Worm (Caenorhabditis elegans) whole organism, L2 larva: ENCODE measurements around the gene F10G7.12.

Experiments used
- C34F6.9 ChIP-seq: fragments of 150-350 bp; optimal IDR thresholded peaks from 2 replicates; lab custom pipeline; 2014; ENCODE audit warnings: missing biosample characterization, missing genetic modification characterization
- F13H6.1 ChIP-seq: sonication (generic microtip); optimal IDR thresholded peaks from 2 replicates; lab custom pipeline; 2016; ENCODE audit warnings: missing genetic modification characterization, missing compliant biosample characterization
- R02D3.7 ChIP-seq: fragments of 150-350 bp; optimal IDR thresholded peaks from 2 replicates; lab custom pipeline; 2014; ENCODE audit warnings: missing biosample characterization, missing genetic modification characterization
- Y55F3AM.14 ChIP-seq: fragments of 200-800 bp; sonication (Bioruptor generic); optimal IDR thresholded peaks from 2 replicates; lab custom pipeline; 2018; ENCODE audit warnings: mild to moderate bottlenecking, missing genetic modification characterization, missing compliant biosample characterization
- ZK546.5 ChIP-seq: sonication (generic microtip); optimal IDR thresholded peaks from 2 replicates; lab custom pipeline; 2017; ENCODE audit warnings: missing biosample characterization, missing genetic modification characterization
- alr-1 ChIP-seq: fragments of 150-350 bp; optimal IDR thresholded peaks from 2 replicates; lab custom pipeline; 2014; ENCODE audit warnings: missing biosample characterization, missing genetic modification characterization
- aly-2 ChIP-seq: fragments of 150-350 bp; optimal IDR thresholded peaks from 2 replicates; lab custom pipeline; 2014; ENCODE audit warnings: missing biosample characterization, missing genetic modification characterization
- ama-1 ChIP-seq: fragments of 150-350 bp; optimal IDR thresholded peaks from 2 replicates; lab custom pipeline; 2018; ENCODE audit warnings: inconsistent platforms
- blmp-1 ChIP-seq: sonication (generic microtip); optimal IDR thresholded peaks from 2 replicates; lab custom pipeline; 2017; ENCODE audit warnings: missing genetic modification characterization, mild to moderate bottlenecking, missing compliant biosample characterization, antibody characterized with exemption, moderate library complexity; ENCODE audit not compliant: insufficient read depth
- ceh-16 ChIP-seq: fragments of 150-350 bp; optimal IDR thresholded peaks from 2 replicates; lab custom pipeline; 2014; ENCODE audit warnings: missing biosample characterization, missing genetic modification characterization
- ceh-82 ChIP-seq: fragments of 150-350 bp; optimal IDR thresholded peaks from 2 replicates; lab custom pipeline; 2014; ENCODE audit warnings: missing biosample characterization, missing genetic modification characterization
- crh-2 ChIP-seq: sonication (generic microtip); optimal IDR thresholded peaks from 2 replicates; lab custom pipeline; 2017; ENCODE audit warnings: missing biosample characterization, missing genetic modification characterization
- dmd-4 ChIP-seq: sonication (generic microtip); optimal IDR thresholded peaks from 2 replicates; lab custom pipeline; 2017; ENCODE audit warnings: missing biosample characterization, missing genetic modification characterization
- egl-27 ChIP-seq: sonication (generic microtip); optimal IDR thresholded peaks from 3 replicates; lab custom pipeline; 2017; ENCODE audit warnings: missing biosample characterization, missing genetic modification reagents, missing genetic modification characterization
- elt-1 ChIP-seq: fragments of 150-350 bp; optimal IDR thresholded peaks from 2 replicates; lab custom pipeline; 2014; ENCODE audit warnings: missing biosample characterization, missing genetic modification characterization
- elt-3 ChIP-seq: sonication (generic microtip); optimal IDR thresholded peaks from 2 replicates; lab custom pipeline; 2017; ENCODE audit warnings: missing biosample characterization, missing genetic modification characterization
- fos-1 ChIP-seq: fragments of 150-350 bp; optimal IDR thresholded peaks from 2 replicates; lab custom pipeline; 2014; ENCODE audit warnings: missing biosample characterization, missing genetic modification characterization
- gmeb-1 ChIP-seq: fragments of 150-350 bp; optimal IDR thresholded peaks from 2 replicates; lab custom pipeline; 2014; ENCODE audit warnings: missing biosample characterization, missing genetic modification characterization
- lin-11 ChIP-seq: fragments of 150-350 bp; sonication (generic microtip); optimal IDR thresholded peaks from 2 replicates; lab custom pipeline; 2014; ENCODE audit warnings: missing biosample characterization, missing genetic modification characterization, inconsistent platforms, mixed read lengths
- lin-13 ChIP-seq: fragments of 150-350 bp; optimal IDR thresholded peaks from 2 replicates; lab custom pipeline; 2014; ENCODE audit warnings: missing biosample characterization, missing genetic modification reagents, missing genetic modification characterization
- lin-39 ChIP-seq: fragments of 150-350 bp; optimal IDR thresholded peaks from 2 replicates; lab custom pipeline; 2014; ENCODE audit warnings: missing biosample characterization, missing genetic modification reagents, missing genetic modification characterization
- lsy-2 ChIP-seq, 2 experiments: fragments of 150-350 bp in 1 of 2; sonication (generic microtip) in 1 of 2; optimal IDR thresholded peaks; 2 replicates each; lab custom pipeline; 2014 to 2017; ENCODE audit warnings: missing biosample characterization in 2 of 2, missing genetic modification characterization in 2 of 2
- mab-5 ChIP-seq: fragments of 150-350 bp; optimal IDR thresholded peaks from 2 replicates; lab custom pipeline; 2014; ENCODE audit warnings: missing biosample characterization, missing genetic modification characterization
- mbf-1 ChIP-seq: sonication (generic microtip); optimal IDR thresholded peaks from 2 replicates; lab custom pipeline; 2017; ENCODE audit warnings: missing biosample characterization, missing genetic modification characterization
- mdl-1 ChIP-seq, 2 experiments: fragments of 150-350 bp in 1 of 2; sonication (generic microtip) in 1 of 2; optimal IDR thresholded peaks; 2 replicates each; lab custom pipeline; 2017; ENCODE audit warnings: missing biosample characterization in 2 of 2, missing genetic modification characterization in 2 of 2
- nhr-10 ChIP-seq: sonication (generic microtip); optimal IDR thresholded peaks from 2 replicates; lab custom pipeline; 2017; ENCODE audit warnings: missing biosample characterization, missing genetic modification characterization
- nhr-11 ChIP-seq: fragments of 150-350 bp; optimal IDR thresholded peaks from 2 replicates; lab custom pipeline; 2014; ENCODE audit warnings: missing biosample characterization, missing genetic modification characterization
- nhr-12 ChIP-seq: fragments of 150-350 bp; optimal IDR thresholded peaks from 2 replicates; lab custom pipeline; 2014; ENCODE audit warnings: missing biosample characterization, missing genetic modification characterization
- nhr-129 ChIP-seq: fragments of 150-350 bp; optimal IDR thresholded peaks from 2 replicates; lab custom pipeline; 2014; ENCODE audit warnings: missing biosample characterization, missing genetic modification characterization
- nhr-21 ChIP-seq: fragments of 150-350 bp; optimal IDR thresholded peaks from 2 replicates; lab custom pipeline; 2014; ENCODE audit warnings: missing biosample characterization, missing genetic modification characterization
- nhr-23 ChIP-seq: fragments of 150-350 bp; optimal IDR thresholded peaks from 2 replicates; lab custom pipeline; 2014; ENCODE audit warnings: missing biosample characterization, missing genetic modification reagents, missing genetic modification characterization
- nhr-237 ChIP-seq: fragments of 150-350 bp; optimal IDR thresholded peaks from 2 replicates; lab custom pipeline; 2014; ENCODE audit warnings: missing biosample characterization, missing genetic modification characterization
- nhr-25 ChIP-seq: fragments of 150-350 bp; sonication (generic microtip); optimal IDR thresholded peaks from 3 replicates; lab custom pipeline; 2014; ENCODE audit warnings: missing biosample characterization, missing genetic modification characterization
- nhr-6 ChIP-seq: fragments of 150-350 bp; optimal IDR thresholded peaks from 2 replicates; lab custom pipeline; 2014; ENCODE audit warnings: missing biosample characterization, missing genetic modification characterization
- nhr-77 ChIP-seq: fragments of 150-350 bp; optimal IDR thresholded peaks from 2 replicates; lab custom pipeline; 2014; ENCODE audit warnings: missing biosample characterization, missing genetic modification characterization
- peb-1 ChIP-seq: fragments of 150-350 bp; optimal IDR thresholded peaks from 2 replicates; lab custom pipeline; 2014; ENCODE audit warnings: missing biosample characterization, missing genetic modification characterization
- sem-4 ChIP-seq: fragments of 150-350 bp; optimal IDR thresholded peaks from 2 replicates; lab custom pipeline; 2014; ENCODE audit warnings: missing biosample characterization, missing genetic modification reagents, missing genetic modification characterization
- skn-1 ChIP-seq: sonication (generic microtip); optimal IDR thresholded peaks from 2 replicates; lab custom pipeline; 2017; ENCODE audit warnings: missing biosample characterization, missing genetic modification characterization
- sma-3 ChIP-seq: sonication (generic microtip); optimal IDR thresholded peaks from 2 replicates; lab custom pipeline; 2016; ENCODE audit warnings: missing genetic modification reagents, missing genetic modification characterization, missing compliant biosample characterization
- sma-9 ChIP-seq, 2 experiments: fragments of 150-350 bp in 1 of 2; sonication (generic microtip) in 1 of 2; optimal IDR thresholded peaks; 2 replicates each; lab custom pipeline; 2014 to 2016; ENCODE audit warnings: missing genetic modification characterization in 2 of 2, mild to moderate bottlenecking in 1 of 2, missing biosample characterization in 1 of 2, missing compliant biosample characterization in 1 of 2, missing genetic modification reagents in 1 of 2, moderate library complexity in 1 of 2
- snpc-4 ChIP-seq: fragments of 150-350 bp; optimal IDR thresholded peaks from 2 replicates; lab custom pipeline; 2014; ENCODE audit warnings: missing biosample characterization, missing genetic modification characterization
- unc-39 ChIP-seq: fragments of 150-350 bp; optimal IDR thresholded peaks from 2 replicates; lab custom pipeline; 2014; ENCODE audit warnings: missing biosample characterization, missing genetic modification characterization
- unc-55 ChIP-seq: fragments of 150-350 bp; sonication (generic microtip); optimal IDR thresholded peaks from 3 replicates; lab custom pipeline; 2014; ENCODE audit warnings: missing biosample characterization, missing genetic modification reagents, missing genetic modification characterization
- unc-62 ChIP-seq: fragments of 150-350 bp; optimal IDR thresholded peaks from 2 replicates; lab custom pipeline; 2014; ENCODE audit warnings: missing biosample characterization, missing genetic modification reagents, missing genetic modification characterization
- zag-1 ChIP-seq: fragments of 150-350 bp; optimal IDR thresholded peaks from 2 replicates; lab custom pipeline; 2014; ENCODE audit warnings: missing biosample characterization, missing genetic modification characterization
- ztf-1 ChIP-seq: fragments of 200-800 bp; sonication (Bioruptor generic); conservative IDR thresholded peaks from 2 replicates; pipeline ENCODE4 v1.3.6; 2022; ENCODE audit warnings: missing genetic modification characterization, missing compliant biosample characterization
- ztf-11 ChIP-seq: sonication (generic microtip); optimal IDR thresholded peaks from 2 replicates; lab custom pipeline; 2017; ENCODE audit warnings: missing biosample characterization, missing genetic modification characterization
- ztf-4 ChIP-seq: fragments of 150-350 bp; optimal IDR thresholded peaks from 2 replicates; lab custom pipeline; 2014; ENCODE audit warnings: missing biosample characterization, missing genetic modification characterization

F10G7.12 gene

ce11 chrII:4667572-4667971, 22.0 kb upstream of the F10G7.12 start, which contains the start of gene fut-5:
Gene fut-5, minus strand, starts transcription at chrII:4667672.
- TF ChIP-seq gmeb-1 (tag; lab: Kevin White, UChicago) (no peak), nhr-129 (tag; lab: Kevin White, UChicago) (no peak), lin-13 (GFP tag; lab: Kevin White, UChicago) (no peak)

- TF ChIP-seq nhr-21 (tag; lab: Kevin White, UChicago) (no peak), peb-1 (tag; lab: Kevin White, UChicago) (no peak), ama-1 (lab: Kevin White, UChicago) (no peak), elt-1 (no peak), fos-1 (no peak)
These were observed 17.9 kb upstream of the F10G7.12 start, which contains the start of gene T05A7.6 for ce11 chrII:4671692-4672091. Gene T05A7.6, minus strand, starts transcription at chrII:4671792.

DNA sequence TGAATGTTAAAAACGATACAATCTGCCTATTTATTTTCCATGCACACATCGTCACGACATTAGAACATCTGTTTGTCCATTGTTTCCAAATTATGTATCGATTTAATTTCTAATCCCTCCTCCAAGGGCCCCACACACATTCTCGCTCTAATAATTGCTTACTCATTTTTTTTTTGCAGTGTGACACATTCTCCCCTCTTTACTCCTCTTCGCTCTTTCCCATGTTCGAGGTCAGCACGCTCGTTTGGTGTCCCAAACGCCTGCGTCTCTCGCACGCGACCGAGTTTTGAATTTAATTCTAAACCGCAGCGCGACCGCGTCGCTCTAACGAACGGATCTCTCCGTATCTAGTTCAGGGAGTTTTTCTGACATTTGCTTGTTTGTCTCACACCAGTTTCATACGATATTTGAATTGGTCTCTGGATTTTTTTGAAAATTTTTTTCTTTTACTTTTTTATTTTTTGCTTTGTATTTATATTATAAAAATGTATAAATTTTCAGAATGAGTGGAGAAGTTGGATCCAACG, 16.9 kb upstream of the F10G7.12 start, which contains the start of the genes clec-140 and hmg-11:
Gene clec-140, plus strand, starts transcription at position 477 of the 527 bp plus-strand sequence.
Gene hmg-11, plus strand, starts transcription at position 502 of the 527 bp plus-strand sequence.
- peak; percentile 80 for TF ChIP-seq C34F6.9
- no peak for TF ChIP-seq sem-4
- TF ChIP-seq nhr-237 (tag; lab: Kevin White, UChicago) = no peak
- TF ChIP-seq nhr-129 (tag; lab: Kevin White, UChicago) = peak; percentile 68
- peak; percentile 94 for TF ChIP-seq fos-1
- TF ChIP-seq nhr-10 (tag; lab: Kevin White, UChicago) = no peak
- peak; percentile 26 for TF ChIP-seq egl-27 (tag; lab: Kevin White, UChicago)
- no peak for TF ChIP-seq nhr-23
- no peak for TF ChIP-seq lin-13 (GFP tag; lab: Kevin White, UChicago)
- TF ChIP-seq nhr-25 = no peak
- no peak for TF ChIP-seq ztf-11 (tag; lab: Kevin White, UChicago)
- no peak for TF ChIP-seq aly-2 (tag; lab: Kevin White, UChicago)
- TF ChIP-seq elt-1 = no peak
- no peak for TF ChIP-seq ZK546.5 (tag; lab: Kevin White, UChicago)
- no peak for TF ChIP-seq alr-1 (tag; lab: Kevin White, UChicago)
- no peak for TF ChIP-seq unc-62
- TF ChIP-seq blmp-1 (tag; lab: Kevin White, UChicago) = no peak
- TF ChIP-seq skn-1 (tag; lab: Kevin White, UChicago) = no peak
- TF ChIP-seq peb-1 (tag; lab: Kevin White, UChicago) = no peak
- TF ChIP-seq F13H6.1 (tag; lab: Kevin White, UChicago) = no peak
- no peak for TF ChIP-seq ceh-82 (tag; lab: Kevin White, UChicago)
- TF ChIP-seq nhr-11 = no peak
- TF ChIP-seq mbf-1 (tag; lab: Kevin White, UChicago) = no peak
- TF ChIP-seq nhr-77 (tag; lab: Kevin White, UChicago) = no peak
- TF ChIP-seq snpc-4 (tag; lab: Kevin White, UChicago) = peak; percentile 11
- TF ChIP-seq mdl-1 (tag; optimal IDR thresholded peaks at IDR 0.05; lab: Kevin White, UChicago) = peak; percentile 50 to 60
- peak; percentile 42 for TF ChIP-seq zag-1 (tag; lab: Kevin White, UChicago)
- no peak for TF ChIP-seq ceh-16 (tag; lab: Kevin White, UChicago)
- no peak for TF ChIP-seq mab-5
- no peak for TF ChIP-seq nhr-21 (tag; lab: Kevin White, UChicago)
- TF ChIP-seq Y55F3AM.14 (GFP tag; lab: Kevin White, UChicago) = no peak
- TF ChIP-seq nhr-12 (tag; lab: Kevin White, UChicago) = no peak
- TF ChIP-seq ztf-4 (tag; lab: Kevin White, UChicago) = no peak
- TF ChIP-seq nhr-6 (tag; lab: Kevin White, UChicago) = no peak
- peak; percentile 53 for TF ChIP-seq unc-55 (GFP tag; lab: Kevin White, UChicago)
- TF ChIP-seq elt-3 (tag; lab: Kevin White, UChicago) = no peak
- TF ChIP-seq dmd-4 (tag; lab: Kevin White, UChicago) = no peak
- TF ChIP-seq ama-1 (lab: Kevin White, UChicago) = no peak
- TF ChIP-seq lsy-2 (tag; optimal IDR thresholded peaks at IDR 0.05; lab: Kevin White, UChicago) = no peak
- no peak for TF ChIP-seq lin-39
- no peak for TF ChIP-seq lin-11 (tag; lab: Kevin White, UChicago)
- peak; percentile 26 for TF ChIP-seq sma-3 (GFP tag; lab: Kevin White, UChicago)
- no peak for TF ChIP-seq crh-2 (tag; lab: Kevin White, UChicago)
- no peak for TF ChIP-seq ztf-1 (GFP tag; lab: Robert Waterston, UW)
- no peak for TF ChIP-seq sma-9 (GFP tag; optimal IDR thresholded peaks at IDR 0.05; lab: Kevin White, UChicago)
- TF ChIP-seq sma-9 (tag; optimal IDR thresholded peaks at IDR 0.05; lab: Kevin White, UChicago) = no peak
- TF ChIP-seq R02D3.7 (tag; lab: Kevin White, UChicago) = no peak
- no peak for TF ChIP-seq gmeb-1 (tag; lab: Kevin White, UChicago)
- TF ChIP-seq unc-39 (tag; lab: Kevin White, UChicago) = no peak
